Fruit fly (Drosophila melanogaster) whole organism, larva: Measurements from ENCODE around the gene CG46314.
A peak's percentile ranks its signal among the peaks of the same experiment; 100 is the strongest.

Experiments
- noc ChIP-seq: fragments of 200-800 bp; sonication (Bioruptor generic); optimal IDR thresholded peaks from 3 replicates; lab custom pipeline; 2019; ENCODE audit warnings: missing biosample characterization, mild to moderate bottlenecking, missing genetic modification characterization, moderate library complexity

Gene CG46314

DNA sequence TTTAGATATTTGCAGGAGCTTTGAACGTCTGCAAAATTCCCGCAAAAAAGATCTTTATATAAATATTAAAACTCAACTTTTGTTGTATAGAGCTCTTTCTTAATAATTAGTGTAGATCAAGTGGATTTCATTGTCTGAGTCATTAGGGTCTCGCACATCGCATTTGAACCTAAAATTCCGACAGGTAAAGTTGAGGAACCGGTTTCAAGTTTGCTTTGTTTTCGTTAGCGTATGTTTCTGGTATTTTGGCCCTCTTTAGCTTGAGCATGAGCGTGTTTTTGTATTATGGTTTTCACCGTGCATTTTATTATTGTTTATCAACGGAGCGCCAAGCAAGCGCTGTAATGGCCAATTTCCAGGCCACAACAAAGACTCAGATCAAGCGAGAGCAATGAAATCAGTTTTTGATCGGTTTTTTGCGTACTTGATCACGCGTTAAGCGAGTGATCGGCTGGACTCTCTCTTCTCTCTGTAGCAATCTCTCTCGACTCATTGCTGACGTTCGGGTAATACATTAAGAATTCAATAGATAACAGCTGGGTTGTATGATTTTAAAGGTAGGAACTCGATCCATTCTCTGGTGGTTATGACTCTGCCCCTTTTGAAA is 1.2 kb upstream of the CG46314 start:
- no peak for TF ChIP-seq noc (tag; lab: Kevin White, UChicago)

dm6 chr2L:21316716-21317115 is 2.6 kb downstream of the CG46314 start:
- TF ChIP-seq noc (tag; lab: Kevin White, UChicago) = no peak

dm6 chr2L:21322161-21322560 is 8.0 kb downstream of the CG46314 start:
- TF ChIP-seq noc (tag; lab: Kevin White, UChicago) = no peak

DNA sequence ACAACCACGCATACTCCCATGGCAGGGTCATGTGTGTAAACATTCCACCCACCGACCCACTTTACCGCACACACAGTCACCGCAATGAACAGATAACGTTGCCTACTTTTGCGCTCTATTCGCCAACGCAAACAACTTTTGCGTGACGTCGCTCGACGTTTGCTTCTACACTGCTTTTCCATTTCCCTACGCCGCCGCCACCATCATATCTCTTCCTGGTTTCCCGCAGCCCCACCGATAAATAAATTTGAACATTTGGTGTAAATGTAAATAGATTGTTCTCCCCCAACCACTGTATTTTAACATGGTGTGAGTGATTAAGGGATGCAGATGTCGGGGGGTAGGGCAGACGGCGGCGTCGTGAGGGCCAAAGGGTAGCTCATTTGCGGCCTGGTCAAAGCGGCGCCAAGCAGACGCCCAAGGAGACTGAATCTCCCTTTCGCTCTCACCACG is 10.3 kb downstream of the CG46314 start:
- TF ChIP-seq noc (tag; lab: Kevin White, UChicago) = no peak

- TF ChIP-seq noc (tag; lab: Kevin White, UChicago) = no peak
Measured at dm6 chr2L:21329353-21329752, 15.2 kb downstream of the CG46314 start.

DNA sequence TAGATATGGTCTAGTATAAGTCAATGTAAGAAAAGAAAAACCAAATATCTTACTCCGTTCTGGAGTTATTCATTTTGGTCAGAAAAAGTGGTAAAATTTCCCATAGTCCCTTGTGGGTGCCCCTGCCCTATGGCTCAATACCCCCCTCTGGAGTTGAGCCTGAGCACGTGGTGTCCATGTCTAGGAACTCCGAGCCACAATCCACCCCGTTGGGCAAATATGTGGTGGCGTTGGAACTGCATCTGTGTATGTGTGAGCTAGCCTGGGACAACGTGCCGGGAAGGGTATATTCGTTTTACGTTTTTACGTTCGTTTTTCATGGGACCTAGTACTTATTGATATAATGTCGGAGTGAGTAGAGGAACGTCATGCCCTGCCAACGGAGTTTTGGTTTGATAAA is 16.7 kb downstream of the CG46314 start:
- TF ChIP-seq noc (tag; lab: Kevin White, UChicago) = no peak

- TF ChIP-seq noc (tag; lab: Kevin White, UChicago) = no peak
Measured at dm6 chr2L:21331502-21331901, 17.3 kb downstream of the CG46314 start, which contains the start of gene dimm. TSS of gene dimm (plus strand) at chr2L:21331756.

dm6 chr2L:21341706-21342105 is 27.5 kb downstream of the CG46314 start:
- no peak for TF ChIP-seq noc (tag; lab: Kevin White, UChicago)

dm6 chr2L:21344203-21344753 is 30.1 kb downstream of the CG46314 start, which contains the start of gene Tsp39D:
TSS of gene Tsp39D (plus strand) at chr2L:21344607.
- no peak for TF ChIP-seq noc (tag; lab: Kevin White, UChicago)

dm6 chr2L:21360916-21361315 is 46.8 kb downstream of the CG46314 start, which contains the start of gene dtr:
TSS of gene dtr (plus strand) at chr2L:21361216.
- no peak for TF ChIP-seq noc (tag; lab: Kevin White, UChicago)

dm6 chr2L:21367296-21367695 is 53.1 kb downstream of the CG46314 start:
- peak; percentile 90 for TF ChIP-seq noc (tag; lab: Kevin White, UChicago)
